Fruit fly (Drosophila melanogaster) whole organism, wandering third instar larva: ENCODE results near the gene sif.
A peak's percentile ranks its signal among the peaks of the same experiment; 100 is the strongest.

Experiments
- Abd-B ChIP-seq: fragments of >200 bp; optimal IDR thresholded peaks from 2 replicates; lab custom pipeline; 2017; ENCODE audit warnings: missing biosample characterization, missing genetic modification characterization
- CG32264 ChIP-seq: fragments of 200-800 bp; sonication (Bioruptor generic); optimal IDR thresholded peaks from 2 replicates; lab custom pipeline; 2016; ENCODE audit warnings: missing biosample characterization, missing genetic modification characterization
- CG9705 ChIP-seq: fragments of 200-800 bp; sonication (Bioruptor generic); optimal IDR thresholded peaks from 2 replicates; lab custom pipeline; 2018; ENCODE audit warnings: missing biosample characterization, mild to moderate bottlenecking, missing genetic modification characterization
- CrebA ChIP-seq: fragments of 200-800 bp; sonication (Bioruptor generic); optimal IDR thresholded peaks from 2 replicates; lab custom pipeline; 2016; ENCODE audit warnings: missing biosample characterization, mild to moderate bottlenecking, missing genetic modification characterization, borderline replicate concordance
- Dfd ChIP-seq: fragments of >200 bp; optimal IDR thresholded peaks from 2 replicates; lab custom pipeline; 2017; ENCODE audit warnings: missing biosample characterization, missing genetic modification characterization
- Dif ChIP-seq: fragments of 200-275, 200-300 bp; sonication (Bioruptor generic); optimal IDR thresholded peaks from 2 replicates; lab custom pipeline; 2018; ENCODE audit warnings: missing biosample characterization, missing genetic modification characterization; ENCODE audit not compliant: partially characterized antibody
- GATAd ChIP-seq: sonication (Bioruptor generic); optimal IDR thresholded peaks from 2 replicates; lab custom pipeline; 2016; ENCODE audit warnings: missing biosample characterization, missing genetic modification characterization
- HLH106 ChIP-seq: fragments of 200-800 bp; optimal IDR thresholded peaks from 3 replicates; lab custom pipeline; 2019; ENCODE audit warnings: missing biosample characterization, mild to moderate bottlenecking, missing genetic modification characterization, moderate library complexity
- Hr78 ChIP-seq: fragments of >200 bp; optimal IDR thresholded peaks from 2 replicates; lab custom pipeline; 2017; ENCODE audit warnings: missing biosample characterization, missing genetic modification characterization
- Hr83 ChIP-seq: fragments of 200-300 bp; sonication (Bioruptor generic); optimal IDR thresholded peaks from 2 replicates; lab custom pipeline; 2016; ENCODE audit warnings: missing biosample characterization, mild to moderate bottlenecking, missing genetic modification characterization, moderate library complexity; ENCODE audit not compliant: poor library complexity, severe bottlenecking
- Jra ChIP-seq: sonication (Bioruptor generic); optimal IDR thresholded peaks from 2 replicates; lab custom pipeline; 2016; ENCODE audit warnings: missing biosample characterization, missing genetic modification characterization
- Mio ChIP-seq: sonication (Bioruptor generic); optimal IDR thresholded peaks from 2 replicates; lab custom pipeline; 2016; ENCODE audit warnings: missing biosample characterization, missing genetic modification characterization
- Myc ChIP-seq: fragments of >200 bp; optimal IDR thresholded peaks from 2 replicates; lab custom pipeline; 2017
- N ChIP-seq: fragments of >200 bp; optimal IDR thresholded peaks from 2 replicates; lab custom pipeline; 2018; ENCODE audit warnings: missing biosample characterization, missing external identifiers, missing genetic modification characterization
- OdsH ChIP-seq: fragments of 200-800 bp; sonication (Bioruptor generic); optimal IDR thresholded peaks from 2 replicates; lab custom pipeline; 2016; ENCODE audit warnings: missing biosample characterization, mild to moderate bottlenecking, missing genetic modification characterization
- Rel ChIP-seq, 2 experiments: fragments of 200-800 bp; sonication (Bioruptor generic) in 1 of 2; optimal IDR thresholded peaks; 2 replicates in 1 of 2; 3 replicates in 1 of 2; lab custom pipeline; 2016 to 2019; ENCODE audit warnings: mild to moderate bottlenecking in 2 of 2, missing biosample characterization in 2 of 2, missing genetic modification characterization in 2 of 2, moderate library complexity in 1 of 2
- Sp1 ChIP-seq: fragments of 200-800 bp; sonication (Bioruptor generic); optimal IDR thresholded peaks from 3 replicates; lab custom pipeline; 2019; ENCODE audit warnings: missing biosample characterization, mild to moderate bottlenecking, missing genetic modification characterization, moderate library complexity
- Vsx2 ChIP-seq: fragments of 200-300, 225-300 bp; sonication (Bioruptor generic); optimal IDR thresholded peaks from 2 replicates; lab custom pipeline; 2018; ENCODE audit warnings: missing biosample characterization, missing genetic modification characterization; ENCODE audit not compliant: partially characterized antibody
- brk ChIP-seq: fragments of 200-800 bp; sonication (Bioruptor generic); optimal IDR thresholded peaks from 2 replicates; lab custom pipeline; 2016; ENCODE audit warnings: missing biosample characterization, mild to moderate bottlenecking, missing genetic modification characterization
- dl ChIP-seq, 2 experiments: fragments of 175-275, 200-275 bp in 1 of 2; fragments of 200-275 bp in 1 of 2; sonication (Bioruptor generic); optimal IDR thresholded peaks; lab custom pipeline; 2018; ENCODE audit warnings: mild to moderate bottlenecking in 2 of 2, missing biosample characterization in 2 of 2, missing genetic modification characterization in 2 of 2, moderate library complexity in 2 of 2; ENCODE audit not compliant: partially characterized antibody in 2 of 2, insufficient read depth in 1 of 2
- dmrt93B ChIP-seq: fragments of 200-800 bp; sonication (Bioruptor generic); optimal IDR thresholded peaks from 2 replicates; lab custom pipeline; 2018; ENCODE audit warnings: missing biosample characterization, mild to moderate bottlenecking, missing genetic modification characterization
- dsf ChIP-seq: sonication (Bioruptor generic); optimal IDR thresholded peaks from 2 replicates; lab custom pipeline; 2016; ENCODE audit warnings: missing biosample characterization, missing genetic modification characterization, borderline replicate concordance
- ey ChIP-seq: fragments of 200-800 bp; sonication (Bioruptor generic); optimal IDR thresholded peaks from 2 replicates; lab custom pipeline; 2016; ENCODE audit warnings: missing biosample characterization, missing genetic modification characterization
- foxo ChIP-seq, 2 experiments: fragments of 200-800 bp; sonication (Bioruptor generic); optimal IDR thresholded peaks; 2 replicates in 1 of 2; 3 replicates in 1 of 2; lab custom pipeline; 2016 to 2017; ENCODE audit warnings: missing biosample characterization in 2 of 2, missing genetic modification characterization in 2 of 2
- fru ChIP-seq: fragments of 200-800 bp; sonication (Bioruptor generic); optimal IDR thresholded peaks from 3 replicates; lab custom pipeline; 2016; ENCODE audit warnings: missing biosample characterization, mild to moderate bottlenecking, missing genetic modification characterization
- h ChIP-seq: fragments of 200-800 bp; sonication (Bioruptor generic); optimal IDR thresholded peaks from 3 replicates; lab custom pipeline; 2016; ENCODE audit warnings: missing biosample characterization, mild to moderate bottlenecking, missing genetic modification characterization
- jim ChIP-seq: fragments of 175-275, 200-325 bp; sonication (Bioruptor generic); optimal IDR thresholded peaks from 2 replicates; lab custom pipeline; 2016; ENCODE audit warnings: missing biosample characterization, mild to moderate bottlenecking, missing genetic modification characterization
- lola ChIP-seq: fragments of >200 bp; optimal IDR thresholded peaks from 2 replicates; lab custom pipeline; 2017; ENCODE audit warnings: missing biosample characterization, missing genetic modification characterization
- pan ChIP-seq: fragments of >200 bp; optimal IDR thresholded peaks from 2 replicates; lab custom pipeline; 2017
- psq ChIP-seq: fragments of 200-800 bp; sonication (Bioruptor generic); optimal IDR thresholded peaks from 3 replicates; lab custom pipeline; 2017; ENCODE audit warnings: missing biosample characterization, mild to moderate bottlenecking, missing genetic modification characterization, moderate library complexity
- rgr ChIP-seq: fragments of 200-800 bp; sonication (Bioruptor generic); optimal IDR thresholded peaks from 3 replicates; lab custom pipeline; 2016; ENCODE audit warnings: missing biosample characterization, mild to moderate bottlenecking, missing genetic modification characterization
- sage ChIP-seq: fragments of 200-800 bp; sonication (Bioruptor generic); optimal IDR thresholded peaks from 2 replicates; lab custom pipeline; 2016; ENCODE audit warnings: missing biosample characterization, mild to moderate bottlenecking, missing genetic modification characterization
- sv ChIP-seq: fragments of 200-800 bp; sonication (Bioruptor generic); optimal IDR thresholded peaks from 3 replicates; lab custom pipeline; 2016; ENCODE audit warnings: missing biosample characterization, missing genetic modification characterization
- tai ChIP-seq: sonication (Bioruptor generic); optimal IDR thresholded peaks from 2 replicates; lab custom pipeline; 2016; ENCODE audit warnings: missing biosample characterization, missing genetic modification characterization
- woc ChIP-seq: sonication (Bioruptor generic); optimal IDR thresholded peaks from 2 replicates; lab custom pipeline; 2016; ENCODE audit warnings: missing biosample characterization, mild to moderate bottlenecking, missing genetic modification characterization

Gene sif

dm6 chr3L:5639474-5639873 is 18.2 kb upstream of the sif start:
- TF ChIP-seq Dfd (GFP tag; lab: Kevin White, UChicago), result no peak
- no peak for TF ChIP-seq fru (GFP tag; lab: Kevin White, UChicago)
- TF ChIP-seq pan (lab: Kevin White, UChicago), result no peak
- TF ChIP-seq CrebA (GFP tag; lab: Kevin White, UChicago), result no peak
- TF ChIP-seq h (GFP tag; lab: Kevin White, UChicago), result no peak
- TF ChIP-seq woc, result no peak
- no peak for TF ChIP-seq lola
- TF ChIP-seq dl (GFP tag; optimal IDR thresholded peaks at IDR 0.05; lab: Kevin White, UChicago; ENCODE audit: insufficient read depth in 1 of 2, partially characterized antibody in 2 of 2), result no peak
- no peak for TF ChIP-seq Jra (GFP tag; lab: Kevin White, UChicago)
- TF ChIP-seq CG9705, result no peak
- TF ChIP-seq jim, result no peak
- TF ChIP-seq tai (GFP tag; lab: Kevin White, UChicago), result no peak
- no peak for TF ChIP-seq brk
- TF ChIP-seq foxo (GFP tag; optimal IDR thresholded peaks at IDR 0.05; lab: Kevin White, UChicago), result peak in 1 of 2 experiments; percentile 8
- no peak for TF ChIP-seq rgr (GFP tag; lab: Kevin White, UChicago)
- no peak for TF ChIP-seq ey (GFP tag; lab: Kevin White, UChicago)
- no peak for TF ChIP-seq sv (GFP tag; lab: Kevin White, UChicago)
- no peak for TF ChIP-seq dsf (GFP tag; lab: Kevin White, UChicago)
- TF ChIP-seq GATAd (GFP tag; lab: Kevin White, UChicago), result no peak
- TF ChIP-seq HLH106 (tag; lab: Kevin White, UChicago), result peak; percentile 27
- no peak for TF ChIP-seq dmrt93B (GFP tag; lab: Kevin White, UChicago)
- TF ChIP-seq Sp1 (GFP tag; lab: Kevin White, UChicago), result peak; percentile 6
- TF ChIP-seq Vsx2 (GFP tag; lab: Kevin White, UChicago), result no peak
- no peak for TF ChIP-seq CG32264 (GFP tag; lab: Kevin White, UChicago)
- no peak for TF ChIP-seq Abd-B (GFP tag; lab: Kevin White, UChicago)
- no peak for TF ChIP-seq Rel (GFP tag; optimal IDR thresholded peaks at IDR 0.05; lab: Kevin White, UChicago)
- TF ChIP-seq Rel (tag; optimal IDR thresholded peaks at IDR 0.05; lab: Kevin White, UChicago), result peak; percentile 78
- TF ChIP-seq psq (GFP tag; lab: Kevin White, UChicago), result peak; percentile 30
- no peak for TF ChIP-seq Hr83
- TF ChIP-seq Myc (lab: Kevin White, UChicago), result no peak
- TF ChIP-seq OdsH, result no peak
- no peak for TF ChIP-seq N (GFP tag; lab: Kevin White, UChicago)

dm6 chr3L:5640689-5641088 is 17.0 kb upstream of the sif start:
- TF ChIP-seq sv (GFP tag; lab: Kevin White, UChicago) (no peak), CG32264 (GFP tag; lab: Kevin White, UChicago) (no peak), lola (no peak), woc (no peak), Rel (GFP tag; optimal IDR thresholded peaks at IDR 0.05; lab: Kevin White, UChicago) (no peak), Rel (tag; optimal IDR thresholded peaks at IDR 0.05; lab: Kevin White, UChicago) (no peak), Jra (GFP tag; lab: Kevin White, UChicago) (no peak), tai (GFP tag; lab: Kevin White, UChicago) (no peak), Mio (GFP tag; lab: Kevin White, UChicago) (no peak), brk (no peak), Abd-B (GFP tag; lab: Kevin White, UChicago) (no peak), Dif (GFP tag; lab: Kevin White, UChicago) (no peak)

- TF ChIP-seq Dif (GFP tag; lab: Kevin White, UChicago), result no peak
- TF ChIP-seq dmrt93B (GFP tag; lab: Kevin White, UChicago), result no peak
- TF ChIP-seq N (GFP tag; lab: Kevin White, UChicago), result no peak
- no peak for TF ChIP-seq CrebA (GFP tag; lab: Kevin White, UChicago)
- no peak for TF ChIP-seq Dfd (GFP tag; lab: Kevin White, UChicago)
- no peak for TF ChIP-seq Hr78 (GFP tag; lab: Kevin White, UChicago)
- no peak for TF ChIP-seq CG32264 (GFP tag; lab: Kevin White, UChicago)
- no peak for TF ChIP-seq lola
- TF ChIP-seq psq (GFP tag; lab: Kevin White, UChicago), result no peak
- TF ChIP-seq dl (GFP tag; optimal IDR thresholded peaks at IDR 0.05; lab: Kevin White, UChicago; ENCODE audit: insufficient read depth in 1 of 2, partially characterized antibody in 2 of 2), result no peak
- no peak for TF ChIP-seq sage (GFP tag; lab: Kevin White, UChicago)
- TF ChIP-seq Abd-B (GFP tag; lab: Kevin White, UChicago), result no peak
- TF ChIP-seq Rel (GFP tag; optimal IDR thresholded peaks at IDR 0.05; lab: Kevin White, UChicago), result no peak
- no peak for TF ChIP-seq Rel (tag; optimal IDR thresholded peaks at IDR 0.05; lab: Kevin White, UChicago)
Observed at dm6 chr3L:5641120-5641519, 16.6 kb upstream of the sif start.
